Fruit fly (Drosophila melanogaster): ENCODE results near the gene CG32071.
A peak's percentile ranks its signal among the peaks of the same experiment; 100 is the strongest.

The CG32071 gene

dm6 chr3L:11118627-11119395 is 15.1 kb upstream of the CG32071 start (continued):
- TF ChIP-seq Six4 (GFP tag; optimal IDR thresholded peaks at IDR 0.05) (no peak), Meics (GFP tag; optimal IDR thresholded peaks at IDR 0.05) (peak; percentile 74), sob (GFP tag; IDR thresholded peaks at IDR 0.05) (peak; percentile 74), Hmr (GFP tag; optimal IDR thresholded peaks at IDR 0.05) (peak; percentile 89), pan (optimal IDR thresholded peaks at IDR 0.05) (no peak), pan (GFP tag; optimal IDR thresholded peaks at IDR 0.05 in 1 of 2, IDR thresholded peaks at IDR 0.05 in 1 of 2) (peak in 1 of 2 experiments; percentile 47), CG17568 (GFP tag; optimal IDR thresholded peaks at IDR 0.05) (peak; percentile 90), prd (optimal IDR thresholded peaks at IDR 0.05) (no peak), prd (GFP tag; IDR thresholded peaks at IDR 0.05) (peak; percentile 47; the same call in 2 of the 3 replicates), bsh (GFP tag; optimal IDR thresholded peaks at IDR 0.05) (peak; percentile 52 to 66), tx (GFP tag; optimal IDR thresholded peaks at IDR 0.05) (peak; percentile 47), CoRest (tag; optimal IDR thresholded peaks at IDR 0.05) (peak; percentile 46), amos (GFP tag; IDR thresholded peaks at IDR 0.05; ENCODE audit: partially characterized antibody) (no peak; the same call in 1 of the 2 replicates), Hr39 (optimal IDR thresholded peaks at IDR 0.05) (no peak), CG12219 (GFP tag; optimal IDR thresholded peaks at IDR 0.05) (peak; percentile 76), Hsf (GFP tag; optimal IDR thresholded peaks at IDR 0.05) (peak; percentile 38), caup (GFP tag; optimal IDR thresholded peaks at IDR 0.05; ENCODE audit: severe bottlenecking) (peak; percentile 86), toy (GFP tag; IDR thresholded peaks at IDR 0.05) (no peak), CG18599 (GFP tag; optimal IDR thresholded peaks at IDR 0.05) (peak; percentile 91), CG9932 (GFP tag; IDR thresholded peaks at IDR 0.05) (peak; percentile 57), Xrp1 (GFP tag; IDR thresholded peaks at IDR 0.05) (peak; percentile 86), cas (GFP tag; IDR thresholded peaks at IDR 0.05) (no peak), CG16813 (GFP tag; IDR thresholded peaks at IDR 0.05; ENCODE audit: partially characterized antibody) (no peak), CG5180 (GFP tag; optimal IDR thresholded peaks at IDR 0.05) (peak; percentile 77), eve (GFP tag; optimal IDR thresholded peaks at IDR 0.05) (no peak), CG12744 (GFP tag; optimal IDR thresholded peaks at IDR 0.05) (peak; percentile 69), maf-S (GFP tag; optimal IDR thresholded peaks at IDR 0.05) (peak; percentile 18), CG18619 (GFP tag; optimal IDR thresholded peaks at IDR 0.05) (peak; percentile 76), ewg (GFP tag; optimal IDR thresholded peaks at IDR 0.05) (peak; percentile 90), Scr (GFP tag; IDR thresholded peaks at IDR 0.05; ENCODE audit: partially characterized antibody) (no peak), CG7745 (tag; optimal IDR thresholded peaks at IDR 0.05) (peak; percentile 81), CG12659 (GFP tag; optimal IDR thresholded peaks at IDR 0.05) (peak; percentile 56), gt (GFP tag; IDR thresholded peaks at IDR 0.05) (no peak), CG17186 (GFP tag; optimal IDR thresholded peaks at IDR 0.05) (peak; percentile 47), Rx (GFP tag; IDR thresholded peaks at IDR 0.05) (no peak), CG32767 (GFP tag; IDR thresholded peaks at IDR 0.05) (peak; percentile 89), Ets97D (GFP tag; optimal IDR thresholded peaks at IDR 0.05) (peak; percentile 8), Mes4 (GFP tag; optimal IDR thresholded peaks at IDR 0.05) (peak; percentile 76), tin (GFP tag; optimal IDR thresholded peaks at IDR 0.05) (no peak), oc (tag; optimal IDR thresholded peaks at IDR 0.05) (no peak), CG4820 (GFP tag; optimal IDR thresholded peaks at IDR 0.05) (no peak), CG14050 (GFP tag; IDR thresholded peaks at IDR 0.05) (peak; percentile 48; the same call in 1 of the 3 replicates), CG10267 (tag; optimal IDR thresholded peaks at IDR 0.05) (peak; percentile 25), CG1603 (tag; optimal IDR thresholded peaks at IDR 0.05) (peak; percentile 64), CG34376 (GFP tag; optimal IDR thresholded peaks at IDR 0.05) (peak; percentile 95), CG10979 (tag; optimal IDR thresholded peaks at IDR 0.05) (peak; percentile 26), Deaf1 (tag; optimal IDR thresholded peaks at IDR 0.05) (peak; percentile 65), CG18011 (GFP tag; optimal IDR thresholded peaks at IDR 0.05) (peak; percentile 23), dpn (GFP tag; optimal IDR thresholded peaks at IDR 0.05) (peak; percentile 16 to 49)

All from whole organism, embryonic.